Worm (Caenorhabditis elegans) whole organism, mixed stage, embryonic: ENCODE measurements around the gene srb-12.

Experiments
- cnd-1 ChIP-seq: fragments of 200-800 bp; sonication (Bioruptor generic); optimal IDR thresholded peaks from 2 replicates; lab custom pipeline; 2018; ENCODE audit warnings: mild to moderate bottlenecking, missing genetic modification characterization, missing compliant biosample characterization
- elt-1 ChIP-seq: sonication (generic microtip); optimal IDR thresholded peaks from 2 replicates; lab custom pipeline; 2017; ENCODE audit warnings: missing genetic modification characterization, mild to moderate bottlenecking, missing compliant biosample characterization, antibody characterized with exemption, moderate library complexity, borderline replicate concordance; ENCODE audit not compliant: insufficient read depth
- flh-1 ChIP-seq: fragments of 200-800 bp; sonication (Bioruptor generic); optimal IDR thresholded peaks from 2 replicates; lab custom pipeline; 2018; ENCODE audit warnings: mild to moderate bottlenecking, missing genetic modification characterization, moderate library complexity, missing compliant biosample characterization
- lin-32 ChIP-seq: fragments of 200-800 bp; sonication (Bioruptor generic); optimal IDR thresholded peaks from 2 replicates; lab custom pipeline; 2018; ENCODE audit warnings: mild to moderate bottlenecking, missing genetic modification characterization, missing compliant biosample characterization
- nhr-76 ChIP-seq: sonication (generic microtip); optimal IDR thresholded peaks from 2 replicates; lab custom pipeline; 2017; ENCODE audit warnings: missing biosample characterization, missing genetic modification characterization
- pha-4 ChIP-seq: fragments of 150-350 bp; optimal IDR thresholded peaks from 2 replicates; lab custom pipeline; 2018; ENCODE audit warnings: missing biosample characterization, missing genetic modification reagents, missing genetic modification characterization
- snpc-4 ChIP-seq: fragments of 150-350 bp; optimal IDR thresholded peaks from 2 replicates; lab custom pipeline; 2014; ENCODE audit warnings: missing biosample characterization, missing genetic modification characterization
- unc-39 ChIP-seq: fragments of 150-350 bp; optimal IDR thresholded peaks from 2 replicates; lab custom pipeline; 2014; ENCODE audit warnings: missing biosample characterization, missing genetic modification characterization
- unc-62 ChIP-seq: fragments of 150-350 bp; optimal IDR thresholded peaks from 2 replicates; lab custom pipeline; 2014; ENCODE audit warnings: missing biosample characterization, missing genetic modification reagents, missing genetic modification characterization
- zip-8 ChIP-seq: fragments of 150-350 bp; optimal IDR thresholded peaks from 2 replicates; lab custom pipeline; 2014; ENCODE audit warnings: missing biosample characterization, missing genetic modification characterization
- ztf-11 ChIP-seq: fragments of 150-350 bp; optimal IDR thresholded peaks from 2 replicates; lab custom pipeline; 2014; ENCODE audit warnings: missing biosample characterization, missing genetic modification characterization

DNA sequence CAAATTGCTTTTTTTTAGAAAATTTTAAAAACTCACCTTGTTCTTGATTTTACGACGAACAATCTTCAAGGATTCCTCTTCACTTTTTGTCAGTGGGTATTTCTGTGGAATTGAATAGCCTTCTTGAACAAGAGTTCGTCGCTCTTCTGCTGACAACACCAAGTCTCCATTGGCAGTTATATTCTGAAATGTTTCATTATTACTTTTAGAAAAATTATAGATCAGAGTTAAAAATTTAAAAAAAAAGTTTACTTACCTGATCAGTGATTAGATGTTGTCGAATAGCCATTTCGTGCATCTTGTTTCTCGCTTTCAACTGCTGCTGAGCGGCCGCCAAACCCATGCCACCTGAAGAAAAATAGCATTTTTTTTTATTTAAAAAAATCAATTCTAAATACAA, 25.8 kb upstream of the srb-12 start:
- no peak for TF ChIP-seq unc-62
- TF ChIP-seq flh-1 (GFP tag; lab: Kevin White, UChicago), result no peak
- TF ChIP-seq nhr-76 (tag; lab: Kevin White, UChicago), result no peak
- no peak for TF ChIP-seq ztf-11 (tag; lab: Kevin White, UChicago)
- no peak for TF ChIP-seq elt-1 (tag; lab: Kevin White, UChicago)
- no peak for TF ChIP-seq unc-39 (tag; lab: Kevin White, UChicago)
- no peak for TF ChIP-seq snpc-4 (tag; lab: Kevin White, UChicago)
- TF ChIP-seq zip-8 (tag; lab: Kevin White, UChicago), result no peak
- TF ChIP-seq pha-4 (tag; lab: Kevin White, UChicago), result no peak
- no peak for TF ChIP-seq lin-32 (GFP tag; lab: Kevin White, UChicago)
- TF ChIP-seq cnd-1 (tag; lab: Kevin White, UChicago), result no peak
